Fruit fly (Drosophila melanogaster): ENCODE results near the gene robo2.

Gene robo2

dm6 chr2L:1424812-1425211 lies 4.6 kb upstream of the robo2 start (continued):
- TF ChIP-seq HLH3B (GFP tag; IDR thresholded peaks at IDR 0.05) (no peak), CG6175 (GFP tag; IDR thresholded peaks at IDR 0.05) (no peak), CG15269 (tag; optimal IDR thresholded peaks at IDR 0.05) (peak; percentile 34), CG7271 (tag; optimal IDR thresholded peaks at IDR 0.05) (no peak), CG13296 (GFP tag; optimal IDR thresholded peaks at IDR 0.05) (no peak), Doc2 (GFP tag; IDR thresholded peaks at IDR 0.05) (no peak), CkIIα-i1 (GFP tag; IDR thresholded peaks at IDR 0.05) (no peak), CG17385 (GFP tag; optimal IDR thresholded peaks at IDR 0.05) (peak; percentile 56), sna (GFP tag; IDR thresholded peaks at IDR 0.05; ENCODE audit: partially characterized antibody) (no peak), Adf1 (GFP tag; IDR thresholded peaks at IDR 0.05) (no peak), aop (GFP tag; IDR thresholded peaks at IDR 0.05) (no peak), CG2875 (GFP tag; optimal IDR thresholded peaks at IDR 0.05) (peak; percentile 15), Elba2 (GFP tag; optimal IDR thresholded peaks at IDR 0.05) (no peak), CG4730 (GFP tag; IDR thresholded peaks at IDR 0.05) (no peak), CG5953 (GFP tag; IDR thresholded peaks at IDR 0.05) (no peak), CG18011 (GFP tag; optimal IDR thresholded peaks at IDR 0.05) (no peak), CG32532 (GFP tag; IDR thresholded peaks at IDR 0.05) (no peak), CG34224 (GFP tag; IDR thresholded peaks at IDR 0.05; ENCODE audit: partially characterized antibody) (no peak), wdn (GFP tag; IDR thresholded peaks at IDR 0.05) (no peak), gcm2 (GFP tag; optimal IDR thresholded peaks at IDR 0.05) (no peak), Ptx1 (GFP tag; IDR thresholded peaks at IDR 0.05) (0 out of 2 replicates have a peak, but pooled peaks have one; percentile 27), phol (tag; optimal IDR thresholded peaks at IDR 0.05) (peak; percentile 17), CG12942 (GFP tag; optimal IDR thresholded peaks at IDR 0.05) (peak; percentile 35), chif (GFP tag; optimal IDR thresholded peaks at IDR 0.05) (peak; percentile 60 to 66), toy (GFP tag; IDR thresholded peaks at IDR 0.05) (no peak), CG16863 (GFP tag; optimal IDR thresholded peaks at IDR 0.05) (no peak), CG4854 (GFP tag; optimal IDR thresholded peaks at IDR 0.05) (no peak), Rfx (GFP tag; IDR thresholded peaks at IDR 0.05) (peak; percentile 38; the same call in 1 of the 2 replicates), Drgx (GFP tag; IDR thresholded peaks at IDR 0.05) (peak; percentile 72), odd (GFP tag; optimal IDR thresholded peaks at IDR 0.05) (no peak), Deaf1 (tag; optimal IDR thresholded peaks at IDR 0.05) (no peak), CG42726 (GFP tag; IDR thresholded peaks at IDR 0.05; ENCODE audit: partially characterized antibody) (no peak), pfk (GFP tag; optimal IDR thresholded peaks at IDR 0.05) (no peak), CG1792 (GFP tag; optimal IDR thresholded peaks at IDR 0.05) (no peak), CG17829 (tag; optimal IDR thresholded peaks at IDR 0.05) (peak; percentile 10), Aef1 (GFP tag; IDR thresholded peaks at IDR 0.05) (no peak), slbo (GFP tag; IDR thresholded peaks at IDR 0.05) (peak; percentile 46; the same call in 1 of the 2 replicates), CoRest (tag; optimal IDR thresholded peaks at IDR 0.05) (peak; percentile 35), CG11085 (GFP tag; IDR thresholded peaks at IDR 0.05) (no peak), CG30020 (tag; optimal IDR thresholded peaks at IDR 0.05) (peak; percentile 1), dati (GFP tag; IDR thresholded peaks at IDR 0.05) (no peak), CG3163 (GFP tag; optimal IDR thresholded peaks at IDR 0.05) (no peak), CG32767 (GFP tag; IDR thresholded peaks at IDR 0.05) (no peak), chinmo (GFP tag; IDR thresholded peaks at IDR 0.05; ENCODE audit: partially characterized antibody) (no peak), CG4328 (GFP tag; optimal IDR thresholded peaks at IDR 0.05) (no peak), tap (tag; optimal IDR thresholded peaks at IDR 0.05) (no peak), lbe (GFP tag; optimal IDR thresholded peaks at IDR 0.05) (peak; percentile 77), Dll (GFP tag; IDR thresholded peaks at IDR 0.05; ENCODE audit: partially characterized antibody) (no peak), CG9437 (GFP tag; optimal IDR thresholded peaks at IDR 0.05) (no peak), Fer2 (tag; optimal IDR thresholded peaks at IDR 0.05) (no peak), Fer3 (tag; optimal IDR thresholded peaks at IDR 0.05) (no peak), CG9609 (GFP tag; optimal IDR thresholded peaks at IDR 0.05) (peak; percentile 51)
